Worm (Caenorhabditis elegans): ENCODE measurements around the gene rpc-2.

The rpc-2 gene

ce11 chrIII:5557246-5557819, at the start of gene rpc-2:
TSS of gene rpc-2 (plus strand) at chrIII:5557365.
- TF ChIP-seq unc-62 (GFP tag; optimal IDR thresholded peaks at IDR 0.05): no peak

- no peak for TF ChIP-seq unc-62 (GFP tag; optimal IDR thresholded peaks at IDR 0.05)
Measured at ce11 chrIII:5508669-5509068, 48.5 kb upstream of the rpc-2 start, which contains the start of gene D1044.7. TSS of gene D1044.7 (minus strand) at chrIII:5508769.

ce11 chrIII:5512502-5512901, 44.7 kb upstream of the rpc-2 start, which contains the start of gene pqn-25:
TSS of gene pqn-25 (minus strand) at chrIII:5512602.
- no peak for TF ChIP-seq unc-62 (GFP tag; optimal IDR thresholded peaks at IDR 0.05)

ce11 chrIII:5517423-5517822, 39.7 kb upstream of the rpc-2 start, which contains the start of gene nekl-4:
TSS of gene nekl-4 (minus strand) at chrIII:5517523.
- TF ChIP-seq unc-62 (GFP tag; optimal IDR thresholded peaks at IDR 0.05): no peak

ce11 chrIII:5521930-5522329, 35.2 kb upstream of the rpc-2 start, which contains the start of gene D1044.4:
TSS of gene D1044.4 (minus strand) at chrIII:5522030.
- no peak for TF ChIP-seq unc-62 (GFP tag; optimal IDR thresholded peaks at IDR 0.05)

ce11 chrIII:5525973-5526372, 31.2 kb upstream of the rpc-2 start, which contains the start of gene dex-1:
TSS of gene dex-1 (plus strand) at chrIII:5526104.
- no peak for TF ChIP-seq unc-62 (GFP tag; optimal IDR thresholded peaks at IDR 0.05)

- no peak for TF ChIP-seq unc-62 (GFP tag; optimal IDR thresholded peaks at IDR 0.05)
Measured at ce11 chrIII:5541777-5542176, 15.4 kb upstream of the rpc-2 start.

ce11 chrIII:5543050-5543449, 14.1 kb upstream of the rpc-2 start, which contains the start of gene D1044.6:
TSS of gene D1044.6 (minus strand) at chrIII:5543177.
- TF ChIP-seq unc-62 (GFP tag; optimal IDR thresholded peaks at IDR 0.05): no peak

ce11 chrIII:5543727-5544345, 13.3 kb upstream of the rpc-2 start, which contains the start of gene D1044.1:
TSS of gene D1044.1 (plus strand) at chrIII:5544295.
- no peak for TF ChIP-seq unc-62 (GFP tag; optimal IDR thresholded peaks at IDR 0.05)

ce11 chrIII:5546309-5546708, 10.9 kb upstream of the rpc-2 start:
- TF ChIP-seq unc-62 (GFP tag; optimal IDR thresholded peaks at IDR 0.05): no peak

- TF ChIP-seq unc-62 (GFP tag; optimal IDR thresholded peaks at IDR 0.05): no peak
Measured at ce11 chrIII:5546730-5547129, 10.4 kb upstream of the rpc-2 start, which contains the start of gene F09F7.5. TSS of gene F09F7.5 (plus strand) at chrIII:5546987.

- no peak for TF ChIP-seq unc-62 (GFP tag; optimal IDR thresholded peaks at IDR 0.05)
Measured at ce11 chrIII:5550193-5550592, 7.0 kb upstream of the rpc-2 start.

ce11 chrIII:5550844-5551243, 6.3 kb upstream of the rpc-2 start:
- TF ChIP-seq unc-62 (GFP tag; optimal IDR thresholded peaks at IDR 0.05): no peak

- TF ChIP-seq unc-62 (GFP tag; optimal IDR thresholded peaks at IDR 0.05): no peak
Measured at ce11 chrIII:5552072-5552667, 5.0 kb upstream of the rpc-2 start, which contains the start of gene F09F7.6. TSS of gene F09F7.6 (minus strand) at chrIII:5552135.

- no peak for TF ChIP-seq unc-62 (GFP tag; optimal IDR thresholded peaks at IDR 0.05)
Measured at ce11 chrIII:5553098-5553497, 4.1 kb upstream of the rpc-2 start.

ce11 chrIII:5554884-5555500, 2.2 kb upstream of the rpc-2 start, which contains the start of the genes nmad-1 and hach-1:
TSS of gene nmad-1 (minus strand) at chrIII:5554934.
TSS of gene hach-1 (plus strand) at chrIII:5555450.
- no peak for TF ChIP-seq unc-62 (GFP tag; optimal IDR thresholded peaks at IDR 0.05)

All from whole organism, dauer.